Fruit fly (Drosophila melanogaster) whole organism, adult: ENCODE data around the gene CG45544.

Experiments used
- CG11617 ChIP-seq: fragments of 200-800 bp; sonication (Bioruptor generic); optimal IDR thresholded peaks from 2 replicates; lab custom pipeline; 2017; ENCODE audit warnings: mild to moderate bottlenecking, missing biosample characterization, missing genetic modification reagents, missing genetic modification characterization
- CG12768 ChIP-seq: fragments of 200-800 bp; sonication (Bioruptor generic); optimal IDR thresholded peaks from 2 replicates; lab custom pipeline; 2017; ENCODE audit warnings: missing biosample characterization, missing genetic modification characterization, mild to moderate bottlenecking, moderate library complexity, missing genetic modification reagents
- CG33017 ChIP-seq: fragments of 200-800 bp; sonication (Bioruptor generic); optimal IDR thresholded peaks from 2 replicates; lab custom pipeline; 2018; ENCODE audit warnings: missing biosample characterization, mild to moderate bottlenecking, missing genetic modification characterization, moderate library complexity
- CG5204 ChIP-seq: fragments of 200-800 bp; sonication (Bioruptor generic); optimal IDR thresholded peaks from 2 replicates; lab custom pipeline; 2016; ENCODE audit warnings: missing biosample characterization, missing genetic modification characterization
- CG7045 ChIP-seq: fragments of 200-800 bp; sonication (Bioruptor generic); optimal IDR thresholded peaks from 2 replicates; lab custom pipeline; 2017; ENCODE audit warnings: missing biosample characterization, mild to moderate bottlenecking, missing genetic modification characterization
- Clk ChIP-seq: fragments of 200-800 bp; sonication (Bioruptor generic); optimal IDR thresholded peaks from 2 replicates; lab custom pipeline; 2017; ENCODE audit warnings: missing biosample characterization, missing genetic modification characterization
- Crg-1 ChIP-seq: fragments of 200-800 bp; sonication (Bioruptor generic); optimal IDR thresholded peaks from 2 replicates; lab custom pipeline; 2016; ENCODE audit warnings: missing biosample characterization, missing genetic modification characterization
- Mnt ChIP-seq: fragments of 200-800 bp; sonication (Bioruptor generic); optimal IDR thresholded peaks from 2 replicates; lab custom pipeline; 2016; ENCODE audit warnings: missing biosample characterization, mild to moderate bottlenecking, missing genetic modification characterization
- cic ChIP-seq: fragments of 200-800 bp; sonication (Bioruptor generic); optimal IDR thresholded peaks from 2 replicates; lab custom pipeline; 2017; ENCODE audit warnings: missing biosample characterization, mild to moderate bottlenecking, missing genetic modification characterization, moderate library complexity
- kay ChIP-seq: fragments of 200-800 bp; sonication (Bioruptor generic); peaks from one replicate; lab custom pipeline; 2016; ENCODE audit warnings: missing biosample characterization, missing genetic modification characterization, borderline replicate concordance

DNA sequence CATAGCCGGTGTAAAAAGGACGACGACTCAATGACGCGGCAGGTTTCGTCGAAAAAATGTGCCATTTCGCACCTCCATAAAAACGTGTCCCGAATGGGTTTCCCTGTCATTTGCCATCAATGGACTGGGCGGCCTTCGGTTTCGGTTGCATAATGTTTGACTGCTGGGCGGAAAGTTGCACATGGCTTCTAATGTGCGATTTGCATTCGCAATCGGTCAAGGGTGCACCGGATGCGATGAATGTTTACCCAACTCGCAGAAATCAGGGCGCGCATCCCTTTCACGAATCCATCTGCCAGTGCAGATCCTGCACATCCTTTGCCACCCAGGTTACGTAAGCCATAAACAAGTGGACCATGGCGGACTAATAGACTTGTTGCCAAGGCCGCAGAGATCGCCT, 41.5 kb downstream of the CG45544 start:
- TF ChIP-seq CG7045 (GFP tag; lab: Kevin White, UChicago) (no peak), CG11617 (GFP tag; lab: Kevin White, UChicago) (no peak), kay (GFP tag; lab: Kevin White, UChicago) (no peak), CG12768 (no peak), Mnt (GFP tag; lab: Kevin White, UChicago) (no peak), cic (GFP tag; lab: Kevin White, UChicago) (no peak), Crg-1 (GFP tag; lab: Kevin White, UChicago) (no peak), CG33017 (tag; lab: Kevin White, UChicago) (no peak), Clk (GFP tag; lab: Kevin White, UChicago) (no peak), CG5204 (GFP tag; lab: Kevin White, UChicago) (no peak)
